Fruit fly (Drosophila melanogaster) whole organism, embryonic: ENCODE results near the gene CG2111.

Experiments used
- Abd-B ChIP-seq: fragments of 200-800 bp; sonication (Bioruptor generic); optimal IDR thresholded peaks from 2 replicates; lab custom pipeline; 2018; ENCODE audit warnings: missing biosample characterization, mild to moderate bottlenecking, missing genetic modification characterization, moderate library complexity
- Awh ChIP-seq: fragments of 200-800 bp; sonication (Bioruptor generic); IDR thresholded peaks from 2 replicates; pipeline ENCODE4, ENCODE4 v1.3.6; 2022; ENCODE audit warnings: missing biosample characterization, missing genetic modification characterization
- Blimp-1 ChIP-seq: fragments of 200-800 bp; sonication (Bioruptor generic); optimal IDR thresholded peaks from 3 replicates; lab custom pipeline; 2018; ENCODE audit warnings: missing biosample characterization, missing genetic modification characterization, mild to moderate bottlenecking, moderate library complexity, missing genetic modification reagents
- Bteb2 ChIP-seq: fragments of 200-800 bp; sonication (Bioruptor generic); optimal IDR thresholded peaks from 2 replicates; lab custom pipeline; 2016; ENCODE audit warnings: missing biosample characterization, missing genetic modification characterization
- CG10147 ChIP-seq: fragments of 200-800 bp; sonication (Bioruptor generic); optimal IDR thresholded peaks from 2 replicates; lab custom pipeline; 2019; ENCODE audit warnings: missing biosample characterization, mild to moderate bottlenecking, missing genetic modification characterization, moderate library complexity
- CG10267 ChIP-seq: fragments of 200-800 bp; sonication (Bioruptor generic); optimal IDR thresholded peaks from 2 replicates; lab custom pipeline; 2018; ENCODE audit warnings: missing biosample characterization, mild to moderate bottlenecking, missing genetic modification characterization, moderate library complexity
- CG10979 ChIP-seq: fragments of 200-800 bp; sonication (Bioruptor generic); optimal IDR thresholded peaks from 2 replicates; lab custom pipeline; 2018; ENCODE audit warnings: missing biosample characterization, mild to moderate bottlenecking, missing genetic modification characterization, moderate library complexity
- CG13287 ChIP-seq: fragments of 200-800 bp; sonication (Bioruptor generic); IDR thresholded peaks from 2 replicates; pipeline ENCODE4 v1.3.6; 2022; ENCODE audit warnings: missing biosample characterization, missing genetic modification characterization; ENCODE audit not compliant: partially characterized antibody
- CG13894 ChIP-seq: fragments of 200-800 bp; sonication (Bioruptor generic); optimal IDR thresholded peaks from 3 replicates; lab custom pipeline; 2018; ENCODE audit warnings: missing biosample characterization, mild to moderate bottlenecking, missing genetic modification characterization, moderate library complexity
- CG15011 ChIP-seq: fragments of 200-800 bp; sonication (Bioruptor generic); optimal IDR thresholded peaks from 3 replicates; lab custom pipeline; 2018; ENCODE audit warnings: missing biosample characterization, mild to moderate bottlenecking, missing genetic modification characterization
- CG15073 ChIP-seq: fragments of 200-800 bp; sonication (Bioruptor generic); optimal IDR thresholded peaks from 2 replicates; lab custom pipeline; 2016; ENCODE audit warnings: missing biosample characterization, missing genetic modification characterization
- CG17328 ChIP-seq: fragments of 200-800 bp; sonication (Bioruptor generic); IDR thresholded peaks from 2 replicates; pipeline ENCODE4 v1.3.6; 2022; ENCODE audit warnings: missing biosample characterization, missing genetic modification characterization
- CG1832 ChIP-seq: fragments of 200-800 bp; sonication (Bioruptor generic); optimal IDR thresholded peaks from 2 replicates; lab custom pipeline; 2017; ENCODE audit warnings: missing biosample characterization, mild to moderate bottlenecking, missing genetic modification characterization, inconsistent platforms
- CG18476 ChIP-seq: fragments of 200-800 bp; sonication (Bioruptor generic); optimal IDR thresholded peaks from 2 replicates; lab custom pipeline; 2016; ENCODE audit warnings: missing biosample characterization, mild to moderate bottlenecking, missing genetic modification characterization
- CG18599 ChIP-seq: fragments of 200-800 bp; sonication (Bioruptor generic); optimal IDR thresholded peaks from 3 replicates; lab custom pipeline; 2017; ENCODE audit warnings: missing biosample characterization, missing genetic modification characterization, mild to moderate bottlenecking, moderate library complexity, missing genetic modification reagents
- CG2712 ChIP-seq: fragments of 200-800 bp; optimal IDR thresholded peaks from 3 replicates; lab custom pipeline; 2019; ENCODE audit warnings: missing biosample characterization, mild to moderate bottlenecking, missing genetic modification characterization, moderate library complexity
- CG30431 ChIP-seq: fragments of 200-800 bp; sonication (Bioruptor generic); optimal IDR thresholded peaks from 2 replicates; lab custom pipeline; 2017; ENCODE audit warnings: missing biosample characterization, missing genetic modification characterization
- CG31224 ChIP-seq: fragments of 200-800 bp; sonication (Bioruptor generic); IDR thresholded peaks from 2 replicates; pipeline ENCODE4 v1.3.6; 2022; ENCODE audit warnings: missing biosample characterization, missing genetic modification characterization
- CG4424 ChIP-seq: fragments of 200-800 bp; sonication (Bioruptor generic); optimal IDR thresholded peaks from 3 replicates; lab custom pipeline; 2016; ENCODE audit warnings: missing biosample characterization, missing genetic modification characterization
- CG4820 ChIP-seq: fragments of 200-800 bp; sonication (Bioruptor generic); optimal IDR thresholded peaks from 3 replicates; lab custom pipeline; 2016; ENCODE audit warnings: missing biosample characterization, missing genetic modification characterization
- CG6854 ChIP-seq: fragments of 200-800 bp; sonication (Bioruptor generic); optimal IDR thresholded peaks from 3 replicates; lab custom pipeline; 2017; ENCODE audit warnings: missing biosample characterization, mild to moderate bottlenecking, missing genetic modification characterization
- CG8924 ChIP-seq: fragments of 200-800 bp; optimal IDR thresholded peaks from 3 replicates; lab custom pipeline; 2019; ENCODE audit warnings: missing biosample characterization, mild to moderate bottlenecking, missing genetic modification characterization, moderate library complexity
- CG9727 ChIP-seq: fragments of 200-800 bp; sonication (Bioruptor generic); optimal IDR thresholded peaks from 3 replicates; lab custom pipeline; 2017; ENCODE audit warnings: missing biosample characterization, mild to moderate bottlenecking, missing genetic modification characterization
- Dad ChIP-seq: fragments of 200-800 bp; sonication (Bioruptor generic); optimal IDR thresholded peaks from 3 replicates; lab custom pipeline; 2016; ENCODE audit warnings: missing biosample characterization, missing genetic modification characterization
- Dip2 ChIP-seq: fragments of 200-800 bp; sonication (Bioruptor generic); IDR thresholded peaks from 2 replicates; pipeline ENCODE4 v1.3.6; 2022; ENCODE audit warnings: missing biosample characterization, missing genetic modification characterization
- Hr3 ChIP-seq: fragments of 200-800 bp; sonication (Bioruptor generic); optimal IDR thresholded peaks from 3 replicates; lab custom pipeline; 2016; ENCODE audit warnings: missing biosample characterization, missing genetic modification characterization
- Hr51 ChIP-seq, 2 experiments: fragments of 200-800 bp; sonication (Bioruptor generic); optimal IDR thresholded peaks; 2 replicates in 1 of 2; 3 replicates in 1 of 2; lab custom pipeline; 2016 to 2018; ENCODE audit warnings: missing biosample characterization in 2 of 2, missing genetic modification characterization in 2 of 2, mild to moderate bottlenecking in 1 of 2, moderate library complexity in 1 of 2
- Side ChIP-seq: fragments of 200-800 bp; sonication (Bioruptor generic); optimal IDR thresholded peaks from 2 replicates; lab custom pipeline; 2016; ENCODE audit warnings: missing biosample characterization, missing genetic modification characterization
- Six4 ChIP-seq: fragments of 200-800 bp; sonication (Bioruptor generic); optimal IDR thresholded peaks from 2 replicates; lab custom pipeline; 2016; ENCODE audit warnings: missing biosample characterization, missing genetic modification characterization
- Ssrp ChIP-seq: fragments of 200-800 bp; sonication (Bioruptor generic); optimal IDR thresholded peaks from 2 replicates; lab custom pipeline; 2018; ENCODE audit warnings: missing biosample characterization, mild to moderate bottlenecking, missing genetic modification characterization, moderate library complexity
- Trl ChIP-seq, 3 experiments: fragments of >200 bp in 2 of 3; fragments of 200-800 bp in 1 of 3; sonication (Bioruptor generic) in 1 of 3; optimal IDR thresholded peaks; 2 replicates in 1 of 3; 3 replicates in 2 of 3; lab custom pipeline; 2016 to 2017; ENCODE audit warnings: missing biosample characterization in 1 of 3, missing genetic modification characterization in 1 of 3
- Xrp1 ChIP-seq: fragments of 200-800 bp; sonication (Bioruptor generic); IDR thresholded peaks from 2 replicates; pipeline ENCODE4 v1.3.6; 2022; ENCODE audit warnings: missing biosample characterization, missing genetic modification characterization
- bigmax ChIP-seq: fragments of 200-800 bp; sonication (Bioruptor generic); optimal IDR thresholded peaks from 2 replicates; lab custom pipeline; 2018; ENCODE audit warnings: missing biosample characterization, mild to moderate bottlenecking, missing genetic modification characterization
- cg ChIP-seq: fragments of 200-800 bp; sonication (Bioruptor generic); optimal IDR thresholded peaks from 3 replicates; lab custom pipeline; 2019; ENCODE audit warnings: missing biosample characterization, mild to moderate bottlenecking, missing genetic modification characterization, moderate library complexity
- chif ChIP-seq, 2 experiments: fragments of 200-800 bp; sonication (Bioruptor generic); optimal IDR thresholded peaks; 3 replicates each; lab custom pipeline; 2016; ENCODE audit warnings: missing biosample characterization in 2 of 2, missing genetic modification characterization in 2 of 2
- crc ChIP-seq: fragments of 200-800 bp; sonication (Bioruptor generic); optimal IDR thresholded peaks from 2 replicates; lab custom pipeline; 2016; ENCODE audit warnings: missing biosample characterization, missing genetic modification characterization
- dmrt99B ChIP-seq: fragments of 200-800 bp; sonication (Bioruptor generic); optimal IDR thresholded peaks from 2 replicates; lab custom pipeline; 2018; ENCODE audit warnings: missing biosample characterization, mild to moderate bottlenecking, missing genetic modification characterization, moderate library complexity
- fd102C ChIP-seq: fragments of 200-800 bp; sonication (Bioruptor generic); optimal IDR thresholded peaks from 2 replicates; lab custom pipeline; 2018; ENCODE audit warnings: missing biosample characterization, mild to moderate bottlenecking, missing genetic modification characterization, moderate library complexity
- fd64A ChIP-seq: fragments of 200-800 bp; sonication (Bioruptor generic); optimal IDR thresholded peaks from 3 replicates; lab custom pipeline; 2018; ENCODE audit warnings: missing biosample characterization, mild to moderate bottlenecking, missing genetic modification characterization
- fd96Cb ChIP-seq: fragments of 200-800 bp; sonication (Bioruptor generic); optimal IDR thresholded peaks from 2 replicates; lab custom pipeline; 2018; ENCODE audit warnings: missing biosample characterization, mild to moderate bottlenecking, missing genetic modification characterization, moderate library complexity
- grau ChIP-seq: fragments of 200-800 bp; optimal IDR thresholded peaks from 3 replicates; lab custom pipeline; 2019; ENCODE audit warnings: missing biosample characterization, mild to moderate bottlenecking, missing genetic modification characterization, moderate library complexity
- gro ChIP-seq: fragments of 200-800 bp; sonication (Bioruptor generic); optimal IDR thresholded peaks from 2 replicates; lab custom pipeline; 2016; ENCODE audit warnings: missing biosample characterization, missing genetic modification characterization
- gsb-n ChIP-seq: fragments of 200-800 bp; sonication (Bioruptor generic); optimal IDR thresholded peaks from 3 replicates; lab custom pipeline; 2018; ENCODE audit warnings: missing biosample characterization, mild to moderate bottlenecking, missing genetic modification characterization
- insv ChIP-seq, 2 experiments: fragments of 200-800 bp; sonication (Bioruptor generic); optimal IDR thresholded peaks; 3 replicates each; lab custom pipeline; 2016 to 2018; ENCODE audit warnings: missing biosample characterization in 2 of 2, missing genetic modification characterization in 2 of 2
- mld ChIP-seq: fragments of 200-800 bp; sonication (Bioruptor generic); IDR thresholded peaks from 3 replicates; pipeline ENCODE4 v1.3.6; 2022; ENCODE audit warnings: missing biosample characterization, missing genetic modification characterization; ENCODE audit not compliant: partially characterized antibody
- nmo ChIP-seq: fragments of 200-800 bp; sonication (Bioruptor generic); optimal IDR thresholded peaks from 2 replicates; lab custom pipeline; 2018; ENCODE audit warnings: missing biosample characterization, mild to moderate bottlenecking, missing genetic modification characterization, moderate library complexity
- ranshi ChIP-seq: fragments of 200-800 bp; sonication (Bioruptor generic); IDR thresholded peaks from 2 replicates; pipeline ENCODE4 v1.3.6; 2022; ENCODE audit warnings: missing biosample characterization, missing genetic modification characterization
- twi ChIP-seq: fragments of 200-800 bp; optimal IDR thresholded peaks from 2 replicates; lab custom pipeline; 2019; ENCODE audit warnings: missing biosample characterization, mild to moderate bottlenecking, missing genetic modification characterization, moderate library complexity
- unpg ChIP-seq: fragments of 200-800 bp; sonication (Bioruptor generic); optimal IDR thresholded peaks from 3 replicates; lab custom pipeline; 2018; ENCODE audit warnings: missing biosample characterization, mild to moderate bottlenecking, missing genetic modification characterization, moderate library complexity

The CG2111 gene

dm6 chrX:10628874-10629273, 28.6 kb upstream of the CG2111 start (continued):
- TF ChIP-seq grau (tag; lab: Kevin White, UChicago) (peak; percentile 59), Xrp1 (GFP tag; lab: Robert Waterston, UW) (peak; percentile 32; the same call in 1 of the 2 replicates), CG13287 (GFP tag; lab: Robert Waterston, UW) (no peak), bigmax (no peak), CG2712 (peak; percentile 43), Hr51 (GFP tag; optimal IDR thresholded peaks at IDR 0.05; lab: Kevin White, UChicago) (peak in 1 of 2 experiments; percentile 63), Blimp-1 (GFP tag; lab: Kevin White, UChicago) (peak; percentile 45), CG15011 (peak; percentile 28), CG10267 (tag; lab: Kevin White, UChicago) (peak; percentile 46), CG30431 (GFP tag; lab: Kevin White, UChicago) (peak; percentile 3), ranshi (GFP tag; lab: Robert Waterston, UW) (no peak), Side (GFP tag; lab: Kevin White, UChicago) (peak; percentile 10), Dip2 (GFP tag; lab: Robert Waterston, UW) (no peak), CG4424 (GFP tag; lab: Kevin White, UChicago) (peak; percentile 34), CG8924 (peak; percentile 47), fd96Cb (peak; percentile 55), CG10979 (tag; lab: Kevin White, UChicago) (peak; percentile 59), Bteb2 (GFP tag; lab: Kevin White, UChicago) (peak; percentile 20), CG9727 (GFP tag; lab: Kevin White, UChicago) (peak; percentile 69), CG15073 (GFP tag; lab: Kevin White, UChicago) (no peak), CG6854 (GFP tag; lab: Kevin White, UChicago) (peak; percentile 58), dmrt99B (tag; lab: Kevin White, UChicago) (peak; percentile 62), CG10147 (peak; percentile 74), Awh (GFP tag; lab: Robert Waterston, UW) (no peak), CG17328 (0 out of 2 replicates have a peak, but pooled peaks have one; percentile 35), cg (GFP tag; lab: Kevin White, UChicago) (no peak), gsb-n (peak; percentile 34), Trl (optimal IDR thresholded peaks at IDR 0.05; lab: Kevin White, UChicago) (no peak), Trl (GFP tag; optimal IDR thresholded peaks at IDR 0.05; lab: Kevin White, UChicago) (peak; percentile 45), fd64A (no peak), Dad (GFP tag; lab: Kevin White, UChicago) (no peak), twi (no peak), CG13894 (tag; lab: Kevin White, UChicago) (peak; percentile 16), mld (no peak), crc (GFP tag; lab: Kevin White, UChicago) (no peak), CG31224 (0 out of 2 replicates have a peak, but pooled peaks have one; percentile 10), Hr3 (GFP tag; lab: Kevin White, UChicago) (peak; percentile 16), fd102C (GFP tag; lab: Kevin White, UChicago) (no peak), CG18476 (peak; percentile 50), unpg (GFP tag; lab: Kevin White, UChicago) (peak; percentile 51), CG4820 (peak; percentile 1), chif (GFP tag; optimal IDR thresholded peaks at IDR 0.05; lab: Kevin White, UChicago) (peak in 1 of 2 experiments; percentile 36), insv (GFP tag; optimal IDR thresholded peaks at IDR 0.05; lab: Kevin White, UChicago) (no peak), gro (GFP tag; lab: Kevin White, UChicago) (peak; percentile 16), Abd-B (GFP tag; lab: Kevin White, UChicago) (peak; percentile 3), CG18599 (GFP tag; lab: Kevin White, UChicago) (peak; percentile 78), Six4 (GFP tag; lab: Kevin White, UChicago) (peak; percentile 4), CG1832 (GFP tag; lab: Kevin White, UChicago) (no peak), Ssrp (tag; lab: Kevin White, UChicago) (peak; percentile 30), nmo (peak; percentile 57)
